Fruit fly (Drosophila melanogaster) Kc167 (cell line): ENCODE measurements around the gene Tctp.

Source experiments
- Sin3A ChIP-seq: fragments of >200 bp; optimal IDR thresholded peaks from 2 replicates; lab custom pipeline; 2018; ENCODE audit warnings: missing external identifiers
- insv ChIP-seq: fragments of >200 bp; optimal IDR thresholded peaks from 3 replicates; lab custom pipeline; 2018; ENCODE audit warnings: missing external identifiers
- psq ChIP-seq: fragments of >200 bp; optimal IDR thresholded peaks from 2 replicates; lab custom pipeline; 2017; ENCODE audit warnings: missing external identifiers
- ttk ChIP-seq: sonication (Bioruptor generic); optimal IDR thresholded peaks from 2 replicates; lab custom pipeline; 2017; ENCODE audit warnings: missing external identifiers

DNA sequence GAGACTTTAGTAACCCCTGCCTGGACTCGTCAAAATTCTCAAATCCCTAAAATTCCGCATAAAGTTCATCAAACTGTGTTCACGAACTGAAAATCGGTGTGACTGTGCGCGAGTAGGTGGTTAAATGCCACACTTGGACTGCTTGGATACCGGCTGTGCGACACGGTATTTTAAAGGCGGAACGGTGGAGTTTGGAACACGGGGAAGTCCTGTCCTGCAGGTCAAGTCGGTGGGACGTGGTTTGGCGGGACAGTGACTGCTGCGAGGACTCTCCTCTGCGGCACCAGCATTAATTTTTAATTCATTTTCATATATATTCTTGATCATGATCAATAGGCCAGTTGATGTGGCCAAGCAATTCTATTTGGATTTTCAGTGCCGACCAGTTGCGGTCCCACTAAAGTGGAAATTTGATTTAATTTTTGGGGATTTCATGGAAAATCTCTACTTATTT, 24.9 kb downstream of the Tctp start, which contains the start of the genes Arfip and CG17721:
- no peak for TF ChIP-seq ttk (lab: Kevin White, UChicago)
- no peak for TF ChIP-seq Sin3A
- no peak for TF ChIP-seq insv (lab: Kevin White, UChicago)
- no peak for TF ChIP-seq psq (lab: Kevin White, UChicago)
